Worm (Caenorhabditis elegans) whole organism, L3 larva: ENCODE measurements around the gene nhr-72.

Source experiments
- aly-2 ChIP-seq: fragments of 150-350 bp; optimal IDR thresholded peaks from 2 replicates; lab custom pipeline; 2014; ENCODE audit warnings: missing biosample characterization, missing genetic modification characterization
- elt-1 ChIP-seq: fragments of 150-350 bp; optimal IDR thresholded peaks from 2 replicates; lab custom pipeline; 2014; ENCODE audit warnings: missing biosample characterization, missing genetic modification characterization
- elt-2 ChIP-seq: sonication (generic microtip); optimal IDR thresholded peaks from 2 replicates; lab custom pipeline; 2016; ENCODE audit warnings: missing genetic modification reagents, mild to moderate bottlenecking, missing genetic modification characterization, missing compliant biosample characterization
- elt-3 ChIP-seq, 3 experiments: fragments of 150-350 bp in 1 of 3; sonication (generic microtip) in 2 of 3; optimal IDR thresholded peaks; 2 replicates in 2 of 3; 4 replicates in 1 of 3; lab custom pipeline; 2014 to 2017; ENCODE audit warnings: missing biosample characterization in 3 of 3, missing genetic modification characterization in 3 of 3
- fkh-10 ChIP-seq: sonication (generic microtip); optimal IDR thresholded peaks from 2 replicates; lab custom pipeline; 2017; ENCODE audit warnings: missing biosample characterization, missing genetic modification reagents, missing genetic modification characterization
- lin-15B ChIP-seq: fragments of 150-350 bp; optimal IDR thresholded peaks from 2 replicates; lab custom pipeline; 2014; ENCODE audit warnings: missing biosample characterization, missing genetic modification characterization
- lin-39 ChIP-seq: fragments of 150-350 bp; optimal IDR thresholded peaks from 2 replicates; lab custom pipeline; 2018; ENCODE audit warnings: missing biosample characterization, missing genetic modification reagents, missing genetic modification characterization
- nhr-76 ChIP-seq: fragments of 150-350 bp; sonication (generic microtip); optimal IDR thresholded peaks from 5 replicates; lab custom pipeline; 2014; ENCODE audit warnings: missing biosample characterization, missing genetic modification characterization
- pha-4 ChIP-seq: fragments of 150-350 bp; optimal IDR thresholded peaks from 2 replicates; lab custom pipeline; 2014; ENCODE audit warnings: missing biosample characterization, missing genetic modification reagents, missing genetic modification characterization
- skn-1 ChIP-seq: fragments of 150-350 bp; optimal IDR thresholded peaks from 2 replicates; lab custom pipeline; 2014; ENCODE audit warnings: missing biosample characterization, missing genetic modification characterization
- snpc-4 ChIP-seq: fragments of 150-350 bp; optimal IDR thresholded peaks from 2 replicates; lab custom pipeline; 2014; ENCODE audit warnings: missing biosample characterization, missing genetic modification characterization
- unc-39 ChIP-seq: sonication (generic microtip); optimal IDR thresholded peaks from 4 replicates; lab custom pipeline; 2017; ENCODE audit warnings: missing biosample characterization, missing genetic modification characterization

ce11 chrII:3877127-3877526 is 26.6 kb upstream of the nhr-72 start, which contains the start of gene nep-3:
- TF ChIP-seq fkh-10 (GFP tag; lab: Kevin White, UChicago), result no peak
- TF ChIP-seq unc-39 (tag; lab: Kevin White, UChicago), result no peak
- no peak for TF ChIP-seq aly-2 (tag; lab: Kevin White, UChicago)
- TF ChIP-seq skn-1 (tag; lab: Kevin White, UChicago), result no peak
- no peak for TF ChIP-seq pha-4 (tag; lab: Kevin White, UChicago)
- TF ChIP-seq elt-2 (tag; lab: Kevin White, UChicago), result no peak
- no peak for TF ChIP-seq snpc-4 (tag; lab: Kevin White, UChicago)
- no peak for TF ChIP-seq lin-15B (tag; lab: Kevin White, UChicago)
- no peak for TF ChIP-seq elt-1 (tag; lab: Kevin White, UChicago)
- TF ChIP-seq nhr-76 (tag; lab: Kevin White, UChicago), result no peak
- TF ChIP-seq lin-39 (tag; lab: Kevin White, UChicago), result no peak
- no peak for TF ChIP-seq elt-3 (tag; optimal IDR thresholded peaks at IDR 0.05; lab: Kevin White, UChicago)
